In genomic region chr2L:11271622-11272282, dm6 we compare ENCODE assay signal across 1 fruit fly cellular context.
A peak's percentile ranks its signal among the peaks of the same experiment; 100 is the strongest.
TF ChIP-seq lines count a peak whose summit lies in the region.

No protein-coding gene starts in this region.

TF ChIP-seq in whole organism, embryonic, 481 proteins besides CTCF, POLR2A, EP300 and RAD21 (continued from another document and continues in another):
- TF ChIP-seq Max (GFP tag; optimal IDR thresholded peaks at IDR 0.05; lab: Kevin White, UChicago) (no peak), CG3995 (GFP tag; optimal IDR thresholded peaks at IDR 0.05; lab: Kevin White, UChicago) (no peak), Fer1 (GFP tag; optimal IDR thresholded peaks at IDR 0.05; lab: Kevin White, UChicago) (peak; percentile 64), Asciz (GFP tag; optimal IDR thresholded peaks at IDR 0.05; lab: Kevin White, UChicago) (no peak), MTF-1 (GFP tag; optimal IDR thresholded peaks at IDR 0.05; lab: Kevin White, UChicago; ENCODE audit: borderline replicate concordance) (peak; percentile 10), Dfd (GFP tag; optimal IDR thresholded peaks at IDR 0.05; lab: Kevin White, UChicago) (no peak), Dip3 (GFP tag; optimal IDR thresholded peaks at IDR 0.05; lab: Kevin White, UChicago) (no peak), bab2 (GFP tag; optimal IDR thresholded peaks at IDR 0.05; lab: Kevin White, UChicago) (no peak), tio (GFP tag; optimal IDR thresholded peaks at IDR 0.05; lab: Kevin White, UChicago) (no peak), repo (GFP tag; optimal IDR thresholded peaks at IDR 0.05; lab: Kevin White, UChicago) (no peak), CG31224 (GFP tag; IDR thresholded peaks at IDR 0.05; lab: Robert Waterston, UW) (no peak), trh (GFP tag; optimal IDR thresholded peaks at IDR 0.05; lab: Kevin White, UChicago) (no peak), emc (GFP tag; optimal IDR thresholded peaks at IDR 0.05; lab: Kevin White, UChicago) (no peak), CG4707 (GFP tag; optimal IDR thresholded peaks at IDR 0.05; lab: Kevin White, UChicago) (no peak), B-H1 (GFP tag; IDR thresholded peaks at IDR 0.05; lab: Robert Waterston, UW) (no peak), Meics (GFP tag; optimal IDR thresholded peaks at IDR 0.05; lab: Kevin White, UChicago) (peak; percentile 34), unc-4 (GFP tag; IDR thresholded peaks at IDR 0.05; lab: Robert Waterston, UW; ENCODE audit: partially characterized antibody) (0 out of 2 replicates have a peak, but pooled peaks have one; percentile 36), lilli (GFP tag; optimal IDR thresholded peaks at IDR 0.05; lab: Kevin White, UChicago) (no peak), lola (GFP tag; optimal IDR thresholded peaks at IDR 0.05; lab: Kevin White, UChicago) (no peak), Adf1 (GFP tag; IDR thresholded peaks at IDR 0.05; lab: Robert Waterston, UW) (peak; percentile 80), CG13424 (tag; optimal IDR thresholded peaks at IDR 0.05; lab: Kevin White, UChicago) (no peak), Xbp1 (GFP tag; optimal IDR thresholded peaks at IDR 0.05; lab: Kevin White, UChicago) (no peak), Jarid2 (GFP tag; optimal IDR thresholded peaks at IDR 0.05; lab: Kevin White, UChicago) (peak; percentile 44), CG9609 (GFP tag; optimal IDR thresholded peaks at IDR 0.05; lab: Kevin White, UChicago) (no peak), CG16815 (GFP tag; optimal IDR thresholded peaks at IDR 0.05; lab: Kevin White, UChicago) (no peak), CG17912 (GFP tag; optimal IDR thresholded peaks at IDR 0.05; lab: Kevin White, UChicago) (no peak), Sry-δ (GFP tag; optimal IDR thresholded peaks at IDR 0.05; lab: Kevin White, UChicago) (no peak), eyg (GFP tag; optimal IDR thresholded peaks at IDR 0.05; lab: Kevin White, UChicago) (no peak), CG18011 (GFP tag; optimal IDR thresholded peaks at IDR 0.05; lab: Kevin White, UChicago) (no peak), CG17359 (tag; optimal IDR thresholded peaks at IDR 0.05; lab: Kevin White, UChicago) (no peak), CG17829 (tag; optimal IDR thresholded peaks at IDR 0.05; lab: Kevin White, UChicago) (no peak), grn (GFP tag; optimal IDR thresholded peaks at IDR 0.05; lab: Kevin White, UChicago) (peak; percentile 91), wdn (GFP tag; IDR thresholded peaks at IDR 0.05; lab: Robert Waterston, UW) (no peak), CG8478 (optimal IDR thresholded peaks at IDR 0.05; lab: Kevin White, UChicago) (no peak), CG10431 (GFP tag; optimal IDR thresholded peaks at IDR 0.05; lab: Kevin White, UChicago) (peak; percentile 6), CG17568 (GFP tag; optimal IDR thresholded peaks at IDR 0.05; lab: Kevin White, UChicago) (no peak), CG7357 (GFP tag; IDR thresholded peaks at IDR 0.05; lab: Robert Waterston, UW) (no peak), CG34224 (GFP tag; IDR thresholded peaks at IDR 0.05; lab: Robert Waterston, UW; ENCODE audit: partially characterized antibody) (peak; percentile 61), CHES-1-like (GFP tag; optimal IDR thresholded peaks at IDR 0.05; lab: Kevin White, UChicago) (peak; percentile 29), nau (GFP tag; optimal IDR thresholded peaks at IDR 0.05; lab: Kevin White, UChicago) (no peak), Hey (tag; optimal IDR thresholded peaks at IDR 0.05; lab: Kevin White, UChicago) (no peak), CG42726 (GFP tag; IDR thresholded peaks at IDR 0.05; lab: Robert Waterston, UW; ENCODE audit: partially characterized antibody) (0 out of 2 replicates have a peak, but pooled peaks have one; percentile 9), CG2889 (GFP tag; IDR thresholded peaks at IDR 0.05; lab: Robert Waterston, UW) (no peak), al (GFP tag; IDR thresholded peaks at IDR 0.05; lab: Robert Waterston, UW) (no peak), CG1647 (GFP tag; optimal IDR thresholded peaks at IDR 0.05; lab: Kevin White, UChicago) (no peak), ac (GFP tag; optimal IDR thresholded peaks at IDR 0.05; lab: Kevin White, UChicago) (no peak), Hr51 (GFP tag; optimal IDR thresholded peaks at IDR 0.05; lab: Kevin White, UChicago) (no peak), CG18599 (GFP tag; optimal IDR thresholded peaks at IDR 0.05; lab: Kevin White, UChicago) (peak; percentile 40), CG3065 (GFP tag; optimal IDR thresholded peaks at IDR 0.05; lab: Kevin White, UChicago) (no peak), mld (GFP tag; IDR thresholded peaks at IDR 0.05; lab: Robert Waterston, UW; ENCODE audit: partially characterized antibody) (0 out of 3 replicates have a peak, but pooled peaks have one; percentile 29), aop (GFP tag; IDR thresholded peaks at IDR 0.05; lab: Robert Waterston, UW) (peak; percentile 3; the same call in 1 of the 2 replicates), GATAe (GFP tag; conservative IDR thresholded peaks at IDR 0.05; lab: Robert Waterston, UW) (peak; percentile 56; the same call in 1 of the 2 replicates), CG10543 (GFP tag; optimal IDR thresholded peaks at IDR 0.05; lab: Kevin White, UChicago) (peak; percentile 90), Fer2 (tag; optimal IDR thresholded peaks at IDR 0.05; lab: Kevin White, UChicago) (no peak), jing (GFP tag; optimal IDR thresholded peaks at IDR 0.05; lab: Kevin White, UChicago) (no peak), CG14710 (tag; optimal IDR thresholded peaks at IDR 0.05; lab: Kevin White, UChicago) (no peak), CG1529 (GFP tag; optimal IDR thresholded peaks at IDR 0.05; lab: Kevin White, UChicago) (no peak), ap (GFP tag; IDR thresholded peaks at IDR 0.05; lab: Robert Waterston, UW) (no peak), tll (GFP tag; optimal IDR thresholded peaks at IDR 0.05; lab: Kevin White, UChicago) (no peak), ara (GFP tag; IDR thresholded peaks at IDR 0.05; lab: Robert Waterston, UW) (no peak), Eip74EF (GFP tag; optimal IDR thresholded peaks at IDR 0.05; lab: Kevin White, UChicago) (peak in 1 of 2 experiments; percentile 52), TFAM (GFP tag; optimal IDR thresholded peaks at IDR 0.05; lab: Kevin White, UChicago) (no peak), CG7987 (GFP tag; optimal IDR thresholded peaks at IDR 0.05; lab: Kevin White, UChicago) (peak; percentile 7), CG34376 (GFP tag; optimal IDR thresholded peaks at IDR 0.05; lab: Kevin White, UChicago) (peak; percentile 79), CG11085 (GFP tag; IDR thresholded peaks at IDR 0.05; lab: Robert Waterston, UW) (no peak), yki (optimal IDR thresholded peaks at IDR 0.05; lab: Kevin White, UChicago) (no peak), CG11696 (GFP tag; IDR thresholded peaks at IDR 0.05; lab: Robert Waterston, UW) (no peak), Hsf (GFP tag; optimal IDR thresholded peaks at IDR 0.05; lab: Kevin White, UChicago) (no peak), sima (GFP tag; optimal IDR thresholded peaks at IDR 0.05; lab: Kevin White, UChicago) (no peak), kni (GFP tag; optimal IDR thresholded peaks at IDR 0.05; lab: Kevin White, UChicago) (no peak), Rfx (GFP tag; IDR thresholded peaks at IDR 0.05; lab: Robert Waterston, UW) (no peak), Chrac-16 (GFP tag; optimal IDR thresholded peaks at IDR 0.05; lab: Kevin White, UChicago) (no peak), sim (GFP tag; IDR thresholded peaks at IDR 0.05; lab: Robert Waterston, UW) (no peak), chinmo (GFP tag; IDR thresholded peaks at IDR 0.05; lab: Robert Waterston, UW; ENCODE audit: partially characterized antibody) (peak; percentile 86), mam (GFP tag; optimal IDR thresholded peaks at IDR 0.05; lab: Kevin White, UChicago) (no peak), Drgx (GFP tag; IDR thresholded peaks at IDR 0.05; lab: Robert Waterston, UW) (peak; percentile 31; the same call in 1 of the 2 replicates), pfk (GFP tag; optimal IDR thresholded peaks at IDR 0.05; lab: Kevin White, UChicago) (no peak), CG7556 (GFP tag; optimal IDR thresholded peaks at IDR 0.05; lab: Kevin White, UChicago) (no peak), gt (GFP tag; IDR thresholded peaks at IDR 0.05; lab: Robert Waterston, UW) (no peak), CG8089 (GFP tag; optimal IDR thresholded peaks at IDR 0.05; lab: Kevin White, UChicago) (no peak), phol (tag; optimal IDR thresholded peaks at IDR 0.05; lab: Kevin White, UChicago) (no peak), CG5245 (GFP tag; optimal IDR thresholded peaks at IDR 0.05; lab: Kevin White, UChicago) (no peak), CG12236 (GFP tag; optimal IDR thresholded peaks at IDR 0.05; lab: Kevin White, UChicago) (no peak), Six4 (GFP tag; optimal IDR thresholded peaks at IDR 0.05; lab: Kevin White, UChicago) (no peak), nmo (GFP tag; optimal IDR thresholded peaks at IDR 0.05; lab: Kevin White, UChicago) (no peak), Usf (GFP tag; optimal IDR thresholded peaks at IDR 0.05; lab: Kevin White, UChicago) (no peak), Deaf1 (tag; optimal IDR thresholded peaks at IDR 0.05; lab: Kevin White, UChicago) (peak; percentile 94), CG11398 (GFP tag; optimal IDR thresholded peaks at IDR 0.05; lab: Kevin White, UChicago) (no peak), CG16863 (GFP tag; optimal IDR thresholded peaks at IDR 0.05; lab: Kevin White, UChicago) (no peak), CG12104 (GFP tag; optimal IDR thresholded peaks at IDR 0.05; lab: Kevin White, UChicago) (no peak), Awh (GFP tag; IDR thresholded peaks at IDR 0.05; lab: Robert Waterston, UW) (peak; percentile 53; the same call in 1 of the 2 replicates), shn (GFP tag; optimal IDR thresholded peaks at IDR 0.05; lab: Kevin White, UChicago) (no peak), pita (GFP tag; optimal IDR thresholded peaks at IDR 0.05; lab: Kevin White, UChicago) (no peak), Ets97D (GFP tag; optimal IDR thresholded peaks at IDR 0.05; lab: Kevin White, UChicago) (no peak), CG11504 (tag; optimal IDR thresholded peaks at IDR 0.05; lab: Kevin White, UChicago) (no peak), knrl (GFP tag; IDR thresholded peaks at IDR 0.05; lab: Robert Waterston, UW; ENCODE audit: partially characterized antibody) (no peak), BEAF-32 (GFP tag; optimal IDR thresholded peaks at IDR 0.05; lab: Kevin White, UChicago) (no peak), sd (tag; optimal IDR thresholded peaks at IDR 0.05; lab: Kevin White, UChicago) (peak; percentile 100), Dad (GFP tag; optimal IDR thresholded peaks at IDR 0.05; lab: Kevin White, UChicago) (no peak), bigmax (GFP tag; optimal IDR thresholded peaks at IDR 0.05; lab: Kevin White, UChicago) (no peak), CG12659 (GFP tag; optimal IDR thresholded peaks at IDR 0.05; lab: Kevin White, UChicago) (peak; percentile 7), CG12769 (tag; optimal IDR thresholded peaks at IDR 0.05; lab: Kevin White, UChicago) (peak; percentile 99), CG6254 (GFP tag; optimal IDR thresholded peaks at IDR 0.05; lab: Kevin White, UChicago) (no peak), CG7745 (tag; optimal IDR thresholded peaks at IDR 0.05; lab: Kevin White, UChicago) (no peak), Oaz (GFP tag; IDR thresholded peaks at IDR 0.05; lab: Robert Waterston, UW) (no peak), Doc3 (GFP tag; IDR thresholded peaks at IDR 0.05; lab: Robert Waterston, UW; ENCODE audit: partially characterized antibody) (0 out of 3 replicates have a peak, but pooled peaks have one; percentile 22), Atf6 (GFP tag; IDR thresholded peaks at IDR 0.05; lab: Robert Waterston, UW) (peak; percentile 13; the same call in 1 of the 2 replicates), Hr39 (optimal IDR thresholded peaks at IDR 0.05; lab: Kevin White, UChicago) (no peak), CG2129 (GFP tag; IDR thresholded peaks at IDR 0.05; lab: Robert Waterston, UW; ENCODE audit: partially characterized antibody) (no peak), dmrt11E (tag; optimal IDR thresholded peaks at IDR 0.05; lab: Kevin White, UChicago) (no peak), salm (tag; optimal IDR thresholded peaks at IDR 0.05; lab: Kevin White, UChicago) (no peak), CG6813 (GFP tag; optimal IDR thresholded peaks at IDR 0.05; lab: Kevin White, UChicago) (peak; percentile 17), CG2875 (GFP tag; optimal IDR thresholded peaks at IDR 0.05; lab: Kevin White, UChicago) (no peak), otp (GFP tag; IDR thresholded peaks at IDR 0.05; lab: Robert Waterston, UW) (no peak), CG43689 (GFP tag; IDR thresholded peaks at IDR 0.05; lab: Robert Waterston, UW) (no peak), CG2712 (tag; optimal IDR thresholded peaks at IDR 0.05; lab: Kevin White, UChicago) (no peak), Trl (optimal IDR thresholded peaks at IDR 0.05; lab: Kevin White, UChicago) (peak; percentile 67 to 84), Trl (GFP tag; optimal IDR thresholded peaks at IDR 0.05; lab: Kevin White, UChicago) (peak; percentile 7), dm (GFP tag; optimal IDR thresholded peaks at IDR 0.05; lab: Kevin White, UChicago) (no peak), tup (GFP tag; optimal IDR thresholded peaks at IDR 0.05; lab: Kevin White, UChicago) (no peak), ftz-f1 (GFP tag; optimal IDR thresholded peaks at IDR 0.05; lab: Kevin White, UChicago) (peak; percentile 73), CG13123 (GFP tag; optimal IDR thresholded peaks at IDR 0.05; lab: Kevin White, UChicago) (no peak), Ravus (GFP tag; IDR thresholded peaks at IDR 0.05; lab: Robert Waterston, UW) (no peak; the same call in 1 of the 2 replicates), inv (GFP tag; IDR thresholded peaks at IDR 0.05; lab: Robert Waterston, UW; ENCODE audit: partially characterized antibody) (no peak), trem (tag; optimal IDR thresholded peaks at IDR 0.05; lab: Kevin White, UChicago) (no peak), HLH4C (GFP tag; IDR thresholded peaks at IDR 0.05; lab: Robert Waterston, UW; ENCODE audit: partially characterized antibody) (peak; percentile 14; the same call in 1 of the 3 replicates), CG32772 (GFP tag; IDR thresholded peaks at IDR 0.05; lab: Robert Waterston, UW) (no peak), fd3F (GFP tag; optimal IDR thresholded peaks at IDR 0.05; lab: Kevin White, UChicago) (no peak), CG11093 (GFP tag; IDR thresholded peaks at IDR 0.05; lab: Robert Waterston, UW) (no peak), CG1792 (GFP tag; optimal IDR thresholded peaks at IDR 0.05; lab: Kevin White, UChicago) (no peak), CG7928 (GFP tag; optimal IDR thresholded peaks at IDR 0.05; lab: Kevin White, UChicago) (peak; percentile 57), CG18764 (GFP tag; optimal IDR thresholded peaks at IDR 0.05; lab: Kevin White, UChicago) (no peak), CG12942 (GFP tag; optimal IDR thresholded peaks at IDR 0.05; lab: Kevin White, UChicago) (no peak), NFAT (GFP tag; IDR thresholded peaks at IDR 0.05; lab: Robert Waterston, UW) (0 out of 2 replicates have a peak, but pooled peaks have one; percentile 33)
